Fruit fly (Drosophila melanogaster): Measurements from ENCODE around the gene Had1.
A peak's percentile ranks its signal among the peaks of the same experiment; 100 is the strongest.

The Had1 gene

dm6 chrX:16277878-16278506 is 30.5 kb downstream of the Had1 start, which contains the start of gene eas:
Gene eas (plus strand): TSS chrX:16278328.
- no peak for TF ChIP-seq CG11617 (GFP tag; optimal IDR thresholded peaks at IDR 0.05)
- peak; percentile 6 for TF ChIP-seq CG33017 (tag; optimal IDR thresholded peaks at IDR 0.05)
- no peak for TF ChIP-seq bab1 (GFP tag; optimal IDR thresholded peaks at IDR 0.05)
- no peak for TF ChIP-seq CG5204 (GFP tag; optimal IDR thresholded peaks at IDR 0.05)
- no peak for TF ChIP-seq Hr96 (GFP tag; optimal IDR thresholded peaks at IDR 0.05)
- no peak for TF ChIP-seq cic (GFP tag; optimal IDR thresholded peaks at IDR 0.05)
- TF ChIP-seq pad (GFP tag; optimal IDR thresholded peaks at IDR 0.05), result no peak
- no peak for TF ChIP-seq CG7101 (tag; optimal IDR thresholded peaks at IDR 0.05)
- no peak for TF ChIP-seq tj (GFP tag; optimal IDR thresholded peaks at IDR 0.05)
- TF ChIP-seq CG12768 (GFP tag; optimal IDR thresholded peaks at IDR 0.05), result no peak
- no peak for TF ChIP-seq CG14711 (tag; optimal IDR thresholded peaks at IDR 0.05)
- peak; percentile 28 for TF ChIP-seq ovo (GFP tag; optimal IDR thresholded peaks at IDR 0.05)
- TF ChIP-seq kay (GFP tag; ENCODE audit: borderline replicate concordance), result no peak
- peak in 1 of 2 experiments; percentile 59 for TF ChIP-seq cnc (optimal IDR thresholded peaks at IDR 0.05)
- TF ChIP-seq Crg-1 (GFP tag; optimal IDR thresholded peaks at IDR 0.05), result no peak
- TF ChIP-seq CG1620 (GFP tag; optimal IDR thresholded peaks at IDR 0.05), result peak; percentile 30
- TF ChIP-seq Mnt (GFP tag; optimal IDR thresholded peaks at IDR 0.05), result peak; percentile 33
- no peak for TF ChIP-seq Clk (GFP tag; optimal IDR thresholded peaks at IDR 0.05)
- no peak for TF ChIP-seq toe (GFP tag; optimal IDR thresholded peaks at IDR 0.05)
- TF ChIP-seq CG7045 (GFP tag; optimal IDR thresholded peaks at IDR 0.05), result no peak

dm6 chrX:16275854-16276338 is 32.6 kb downstream of the Had1 start, which contains the start of the genes kat80 and Prosalpha4:
Gene kat80 (minus strand): TSS chrX:16276180.
Gene Prosalpha4 (plus strand): TSS chrX:16276270.
- TF ChIP-seq pad (GFP tag; optimal IDR thresholded peaks at IDR 0.05) (peak; percentile 22), Crg-1 (GFP tag; optimal IDR thresholded peaks at IDR 0.05) (no peak), tj (GFP tag; optimal IDR thresholded peaks at IDR 0.05) (peak; percentile 41), CG14711 (tag; optimal IDR thresholded peaks at IDR 0.05) (peak; percentile 72), Clk (GFP tag; optimal IDR thresholded peaks at IDR 0.05) (no peak), bab1 (GFP tag; optimal IDR thresholded peaks at IDR 0.05) (no peak), cic (GFP tag; optimal IDR thresholded peaks at IDR 0.05) (no peak), Mnt (GFP tag; optimal IDR thresholded peaks at IDR 0.05) (peak; percentile 32), CG5204 (GFP tag; optimal IDR thresholded peaks at IDR 0.05) (no peak), CG7101 (tag; optimal IDR thresholded peaks at IDR 0.05) (peak; percentile 68), CG33017 (tag; optimal IDR thresholded peaks at IDR 0.05) (no peak), CG11617 (GFP tag; optimal IDR thresholded peaks at IDR 0.05) (peak; percentile 68), Hr96 (GFP tag; optimal IDR thresholded peaks at IDR 0.05) (no peak), kay (GFP tag; ENCODE audit: borderline replicate concordance) (no peak), cnc (optimal IDR thresholded peaks at IDR 0.05) (no peak), CG7045 (GFP tag; optimal IDR thresholded peaks at IDR 0.05) (no peak), ovo (GFP tag; optimal IDR thresholded peaks at IDR 0.05) (peak; percentile 20), CG1620 (GFP tag; optimal IDR thresholded peaks at IDR 0.05) (peak; percentile 26), CG12768 (GFP tag; optimal IDR thresholded peaks at IDR 0.05) (no peak), toe (GFP tag; optimal IDR thresholded peaks at IDR 0.05) (peak; percentile 49)

dm6 chrX:16275168-16275853 is 33.2 kb downstream of the Had1 start:
- TF ChIP-seq ovo (GFP tag; optimal IDR thresholded peaks at IDR 0.05), result peak; percentile 48
- no peak for TF ChIP-seq CG14711 (tag; optimal IDR thresholded peaks at IDR 0.05)
- TF ChIP-seq bab1 (GFP tag; optimal IDR thresholded peaks at IDR 0.05), result no peak
- no peak for TF ChIP-seq CG7045 (GFP tag; optimal IDR thresholded peaks at IDR 0.05)
- TF ChIP-seq Crg-1 (GFP tag; optimal IDR thresholded peaks at IDR 0.05), result no peak
- no peak for TF ChIP-seq Hr96 (GFP tag; optimal IDR thresholded peaks at IDR 0.05)
- TF ChIP-seq tj (GFP tag; optimal IDR thresholded peaks at IDR 0.05), result no peak

- peak; percentile 76 for TF ChIP-seq ovo (GFP tag; optimal IDR thresholded peaks at IDR 0.05)
- TF ChIP-seq CG5204 (GFP tag; optimal IDR thresholded peaks at IDR 0.05), result peak; percentile 10
- peak; percentile 49 for TF ChIP-seq toe (GFP tag; optimal IDR thresholded peaks at IDR 0.05)
- peak; percentile 85 for TF ChIP-seq CG12768 (GFP tag; optimal IDR thresholded peaks at IDR 0.05)
- TF ChIP-seq tj (GFP tag; optimal IDR thresholded peaks at IDR 0.05), result peak; percentile 22
- peak; percentile 84 for TF ChIP-seq Crg-1 (GFP tag; optimal IDR thresholded peaks at IDR 0.05)
- peak; percentile 70 for TF ChIP-seq bab1 (GFP tag; optimal IDR thresholded peaks at IDR 0.05)
- no peak for TF ChIP-seq kay (GFP tag; ENCODE audit: borderline replicate concordance)
- peak; percentile 6 for TF ChIP-seq Clk (GFP tag; optimal IDR thresholded peaks at IDR 0.05)
- TF ChIP-seq Hr96 (GFP tag; optimal IDR thresholded peaks at IDR 0.05), result no peak
- TF ChIP-seq pad (GFP tag; optimal IDR thresholded peaks at IDR 0.05), result peak; percentile 74
- peak; percentile 74 for TF ChIP-seq Mnt (GFP tag; optimal IDR thresholded peaks at IDR 0.05)
- TF ChIP-seq cnc (optimal IDR thresholded peaks at IDR 0.05), result no peak
- peak; percentile 36 for TF ChIP-seq CG33017 (tag; optimal IDR thresholded peaks at IDR 0.05)
- TF ChIP-seq CG7045 (GFP tag; optimal IDR thresholded peaks at IDR 0.05), result peak; percentile 8
- peak; percentile 67 for TF ChIP-seq CG7101 (tag; optimal IDR thresholded peaks at IDR 0.05)
- TF ChIP-seq CG14711 (tag; optimal IDR thresholded peaks at IDR 0.05), result peak; percentile 44
- peak; percentile 86 for TF ChIP-seq CG1620 (GFP tag; optimal IDR thresholded peaks at IDR 0.05)
- peak; percentile 63 for TF ChIP-seq CG11617 (GFP tag; optimal IDR thresholded peaks at IDR 0.05)
- peak; percentile 53 for TF ChIP-seq cic (GFP tag; optimal IDR thresholded peaks at IDR 0.05)
These were observed 37.7 kb downstream of the Had1 start, which contains the start of gene Mfe2 for dm6 chrX:16270795-16271194. Gene Mfe2 (plus strand): TSS chrX:16270951.

- TF ChIP-seq bab1 (GFP tag; optimal IDR thresholded peaks at IDR 0.05) (no peak), CG12768 (GFP tag; optimal IDR thresholded peaks at IDR 0.05) (no peak), kay (GFP tag; ENCODE audit: borderline replicate concordance) (no peak), Clk (GFP tag; optimal IDR thresholded peaks at IDR 0.05) (no peak), ovo (GFP tag; optimal IDR thresholded peaks at IDR 0.05) (no peak), tj (GFP tag; optimal IDR thresholded peaks at IDR 0.05) (no peak), CG14711 (tag; optimal IDR thresholded peaks at IDR 0.05) (no peak), Crg-1 (GFP tag; optimal IDR thresholded peaks at IDR 0.05) (no peak), CG11617 (GFP tag; optimal IDR thresholded peaks at IDR 0.05) (no peak), Hr96 (GFP tag; optimal IDR thresholded peaks at IDR 0.05) (no peak), CG5204 (GFP tag; optimal IDR thresholded peaks at IDR 0.05) (no peak), CG1620 (GFP tag; optimal IDR thresholded peaks at IDR 0.05) (no peak), toe (GFP tag; optimal IDR thresholded peaks at IDR 0.05) (no peak), CG7101 (tag; optimal IDR thresholded peaks at IDR 0.05) (no peak), cic (GFP tag; optimal IDR thresholded peaks at IDR 0.05) (no peak), CG7045 (GFP tag; optimal IDR thresholded peaks at IDR 0.05) (no peak), pad (GFP tag; optimal IDR thresholded peaks at IDR 0.05) (no peak), Mnt (GFP tag; optimal IDR thresholded peaks at IDR 0.05) (no peak), CG33017 (tag; optimal IDR thresholded peaks at IDR 0.05) (no peak), cnc (optimal IDR thresholded peaks at IDR 0.05) (no peak)
These were observed 42.0 kb downstream of the Had1 start, which contains the start of gene CG12507 for dm6 chrX:16266437-16266836. Gene CG12507 (minus strand): TSS chrX:16266537.
